Worm (Caenorhabditis elegans) whole organism, L3 larva: ENCODE measurements around the gene W07G4.2.

Source experiments
- R02D3.7 ChIP-seq: fragments of 150-350 bp; optimal IDR thresholded peaks from 2 replicates; lab custom pipeline; 2014; ENCODE audit warnings: missing biosample characterization, missing genetic modification characterization
- ZK546.5 ChIP-seq: sonication (generic microtip); optimal IDR thresholded peaks from 2 replicates; lab custom pipeline; 2017; ENCODE audit warnings: missing biosample characterization, missing genetic modification characterization
- aly-2 ChIP-seq: fragments of 150-350 bp; optimal IDR thresholded peaks from 2 replicates; lab custom pipeline; 2014; ENCODE audit warnings: missing biosample characterization, missing genetic modification characterization
- ama-1 ChIP-seq: fragments of 150-350 bp; optimal IDR thresholded peaks from 2 replicates; lab custom pipeline; 2018
- ceh-28 ChIP-seq: fragments of 150-350 bp; optimal IDR thresholded peaks from 2 replicates; lab custom pipeline; 2014; ENCODE audit warnings: missing biosample characterization, missing genetic modification reagents, missing genetic modification characterization
- ceh-82 ChIP-seq: fragments of 150-350 bp; optimal IDR thresholded peaks from 2 replicates; lab custom pipeline; 2014; ENCODE audit warnings: missing biosample characterization, missing genetic modification characterization
- ceh-9 ChIP-seq: sonication (generic microtip); optimal IDR thresholded peaks from 2 replicates; lab custom pipeline; 2018; ENCODE audit warnings: missing biosample characterization, missing genetic modification characterization
- daf-12 ChIP-seq: fragments of 150-350 bp; optimal IDR thresholded peaks from 2 replicates; lab custom pipeline; 2014; ENCODE audit warnings: missing biosample characterization, missing genetic modification reagents, missing genetic modification characterization
- egl-27 ChIP-seq: sonication (generic microtip); optimal IDR thresholded peaks from 4 replicates; lab custom pipeline; 2017; ENCODE audit warnings: missing biosample characterization, missing genetic modification reagents, missing genetic modification characterization
- egl-5 ChIP-seq: fragments of 150-350 bp; optimal IDR thresholded peaks from 2 replicates; lab custom pipeline; 2017; ENCODE audit warnings: missing biosample characterization, missing genetic modification reagents, missing genetic modification characterization, inconsistent platforms
- elt-1 ChIP-seq: fragments of 150-350 bp; optimal IDR thresholded peaks from 2 replicates; lab custom pipeline; 2014; ENCODE audit warnings: missing biosample characterization, missing genetic modification characterization
- elt-2 ChIP-seq: sonication (generic microtip); optimal IDR thresholded peaks from 2 replicates; lab custom pipeline; 2016; ENCODE audit warnings: missing genetic modification reagents, mild to moderate bottlenecking, missing genetic modification characterization, missing compliant biosample characterization
- elt-3 ChIP-seq, 3 experiments: fragments of 150-350 bp in 1 of 3; sonication (generic microtip) in 2 of 3; optimal IDR thresholded peaks; 2 replicates in 2 of 3; 4 replicates in 1 of 3; lab custom pipeline; 2014 to 2017; ENCODE audit warnings: missing biosample characterization in 3 of 3, missing genetic modification characterization in 3 of 3
- eor-1 ChIP-seq, 2 experiments: fragments of 150-350 bp; optimal IDR thresholded peaks; 2 replicates each; lab custom pipeline; 2014 to 2018; ENCODE audit warnings: missing biosample characterization in 2 of 2, missing genetic modification characterization in 2 of 2
- fkh-10 ChIP-seq: sonication (generic microtip); optimal IDR thresholded peaks from 2 replicates; lab custom pipeline; 2017; ENCODE audit warnings: missing biosample characterization, missing genetic modification reagents, missing genetic modification characterization
- fkh-2 ChIP-seq: fragments of 150-350 bp; optimal IDR thresholded peaks from 2 replicates; lab custom pipeline; 2014; ENCODE audit warnings: missing biosample characterization, missing genetic modification reagents, missing genetic modification characterization
- fos-1 ChIP-seq: fragments of 150-350 bp; optimal IDR thresholded peaks from 2 replicates; lab custom pipeline; 2014; ENCODE audit warnings: missing biosample characterization, missing genetic modification characterization
- jun-1 ChIP-seq: fragments of 150-350 bp; optimal IDR thresholded peaks from 2 replicates; lab custom pipeline; 2014; ENCODE audit warnings: missing biosample characterization, missing genetic modification reagents, missing genetic modification characterization
- lin-15B ChIP-seq: fragments of 150-350 bp; optimal IDR thresholded peaks from 2 replicates; lab custom pipeline; 2014; ENCODE audit warnings: missing biosample characterization, missing genetic modification characterization
- lin-39 ChIP-seq: fragments of 150-350 bp; optimal IDR thresholded peaks from 2 replicates; lab custom pipeline; 2018; ENCODE audit warnings: missing biosample characterization, missing genetic modification reagents, missing genetic modification characterization
- mml-1 ChIP-seq: fragments of 150-350 bp; sonication (generic microtip); optimal IDR thresholded peaks from 3 replicates; lab custom pipeline; 2014; ENCODE audit warnings: missing biosample characterization, missing genetic modification characterization
- nhr-11 ChIP-seq: fragments of 150-350 bp; optimal IDR thresholded peaks from 2 replicates; lab custom pipeline; 2014; ENCODE audit warnings: missing biosample characterization, missing genetic modification characterization
- nhr-12 ChIP-seq: fragments of 150-350 bp; optimal IDR thresholded peaks from 2 replicates; lab custom pipeline; 2014; ENCODE audit warnings: missing biosample characterization, missing genetic modification characterization
- nhr-23 ChIP-seq: fragments of 150-350 bp; optimal IDR thresholded peaks from 2 replicates; lab custom pipeline; 2014; ENCODE audit warnings: missing biosample characterization, missing genetic modification reagents, missing genetic modification characterization
- nhr-237 ChIP-seq: fragments of 150-350 bp; optimal IDR thresholded peaks from 2 replicates; lab custom pipeline; 2014; ENCODE audit warnings: missing biosample characterization, missing genetic modification characterization
- nhr-43 ChIP-seq: sonication (generic microtip); optimal IDR thresholded peaks from 2 replicates; lab custom pipeline; 2016; ENCODE audit warnings: mild to moderate bottlenecking, missing genetic modification characterization, missing compliant biosample characterization; ENCODE audit not compliant: poor library complexity, severe bottlenecking
- nhr-67 ChIP-seq: fragments of 150-350 bp; optimal IDR thresholded peaks from 2 replicates; lab custom pipeline; 2014; ENCODE audit warnings: missing biosample characterization, missing genetic modification characterization
- nhr-76 ChIP-seq: fragments of 150-350 bp; sonication (generic microtip); optimal IDR thresholded peaks from 5 replicates; lab custom pipeline; 2014; ENCODE audit warnings: missing biosample characterization, missing genetic modification characterization
- pha-4 ChIP-seq: fragments of 150-350 bp; optimal IDR thresholded peaks from 2 replicates; lab custom pipeline; 2014; ENCODE audit warnings: missing biosample characterization, missing genetic modification reagents, missing genetic modification characterization
- pqm-1 ChIP-seq: fragments of 150-350 bp; optimal IDR thresholded peaks from 2 replicates; lab custom pipeline; 2017; ENCODE audit warnings: missing biosample characterization, missing genetic modification characterization, inconsistent platforms
- sea-2 ChIP-seq: fragments of 150-350 bp; sonication (generic microtip); optimal IDR thresholded peaks from 4 replicates; lab custom pipeline; 2014; ENCODE audit warnings: missing biosample characterization, missing genetic modification reagents, missing genetic modification characterization
- snpc-4 ChIP-seq: fragments of 150-350 bp; optimal IDR thresholded peaks from 2 replicates; lab custom pipeline; 2014; ENCODE audit warnings: missing biosample characterization, missing genetic modification characterization
- tbx-2 ChIP-seq: sonication (generic microtip); optimal IDR thresholded peaks from 2 replicates; lab custom pipeline; 2016; ENCODE audit warnings: mild to moderate bottlenecking, missing genetic modification characterization, missing compliant biosample characterization
- unc-39 ChIP-seq: sonication (generic microtip); optimal IDR thresholded peaks from 4 replicates; lab custom pipeline; 2017; ENCODE audit warnings: missing biosample characterization, missing genetic modification characterization
- unc-62 ChIP-seq: fragments of 150-350 bp; sonication (generic microtip); optimal IDR thresholded peaks from 4 replicates; lab custom pipeline; 2014; ENCODE audit warnings: missing biosample characterization, missing genetic modification reagents, missing genetic modification characterization
- zag-1 ChIP-seq: fragments of 150-350 bp; optimal IDR thresholded peaks from 2 replicates; lab custom pipeline; 2014; ENCODE audit warnings: missing biosample characterization, missing genetic modification characterization
- ztf-11 ChIP-seq: fragments of 150-350 bp; optimal IDR thresholded peaks from 2 replicates; lab custom pipeline; 2014; ENCODE audit warnings: missing biosample characterization, missing genetic modification characterization
- ztf-4 ChIP-seq: fragments of 150-350 bp; optimal IDR thresholded peaks from 2 replicates; lab custom pipeline; 2014; ENCODE audit warnings: missing biosample characterization, missing genetic modification characterization

The W07G4.2 gene

ce11 chrV:13073145-13073544, 36.8 kb upstream of the W07G4.2 start:
- no peak for TF ChIP-seq aly-2 (tag; lab: Kevin White, UChicago)

- no peak for TF ChIP-seq fkh-10 (GFP tag; lab: Kevin White, UChicago)
- no peak for TF ChIP-seq nhr-76 (tag; lab: Kevin White, UChicago)
- TF ChIP-seq ztf-11 = no peak
- TF ChIP-seq unc-39 (tag; lab: Kevin White, UChicago) = no peak
- TF ChIP-seq sea-2 (GFP tag; lab: Kevin White, UChicago) = no peak
- TF ChIP-seq jun-1 (tag; lab: Kevin White, UChicago) = no peak
- TF ChIP-seq R02D3.7 (tag; lab: Kevin White, UChicago) = no peak
- TF ChIP-seq nhr-12 = no peak
- no peak for TF ChIP-seq daf-12 (tag; lab: Kevin White, UChicago)
- no peak for TF ChIP-seq nhr-23 (tag; lab: Kevin White, UChicago)
- no peak for TF ChIP-seq lin-15B (tag; lab: Kevin White, UChicago)
- no peak for TF ChIP-seq nhr-43
- TF ChIP-seq nhr-67 (tag; lab: Kevin White, UChicago) = no peak
- TF ChIP-seq lin-39 (tag; lab: Kevin White, UChicago) = no peak
- TF ChIP-seq elt-2 = no peak
- TF ChIP-seq eor-1 (tag; optimal IDR thresholded peaks at IDR 0.05; lab: Kevin White, UChicago) = no peak
- no peak for TF ChIP-seq unc-62 (GFP tag; lab: Kevin White, UChicago)
These were observed 34.7 kb upstream of the W07G4.2 start, which contains the start of gene C34B4.3 for ce11 chrV:13071052-13071451. C34B4.3 (minus strand) TSS chrV:13071152.

- TF ChIP-seq mml-1 (no peak), elt-3 (tag; optimal IDR thresholded peaks at IDR 0.05; lab: Kevin White, UChicago) (no peak), jun-1 (tag; lab: Kevin White, UChicago) (no peak), snpc-4 (tag; lab: Kevin White, UChicago) (no peak), nhr-11 (tag; lab: Kevin White, UChicago) (no peak), nhr-23 (tag; lab: Kevin White, UChicago) (no peak), elt-1 (tag; lab: Kevin White, UChicago) (no peak), aly-2 (tag; lab: Kevin White, UChicago) (no peak), nhr-67 (tag; lab: Kevin White, UChicago) (no peak), ama-1 (lab: Kevin White, UChicago) (no peak), eor-1 (tag; optimal IDR thresholded peaks at IDR 0.05; lab: Kevin White, UChicago) (no peak), egl-5 (tag; lab: Kevin White, UChicago) (no peak)
- TF ChIP-seq, all 47 proteins: peak for 0
These were observed 33.9 kb upstream of the W07G4.2 start for ce11 chrV:13070278-13070677.

ce11 chrV:13064164-13064563, 27.8 kb upstream of the W07G4.2 start:
- TF ChIP-seq nhr-11 (tag; lab: Kevin White, UChicago) (no peak), ztf-11 (no peak), pqm-1 (tag; lab: Kevin White, UChicago) (no peak), fkh-2 (tag; lab: Kevin White, UChicago) (no peak), R02D3.7 (tag; lab: Kevin White, UChicago) (no peak), lin-39 (tag; lab: Kevin White, UChicago) (no peak), pha-4 (no peak), daf-12 (tag; lab: Kevin White, UChicago) (no peak), nhr-43 (no peak), ceh-82 (tag; lab: Kevin White, UChicago) (no peak), nhr-23 (tag; lab: Kevin White, UChicago) (no peak), unc-62 (GFP tag; lab: Kevin White, UChicago) (no peak), unc-39 (tag; lab: Kevin White, UChicago) (no peak), nhr-76 (tag; lab: Kevin White, UChicago) (no peak)

ce11 chrV:13063402-13063801, 27.0 kb upstream of the W07G4.2 start:
- TF ChIP-seq daf-12 (tag; lab: Kevin White, UChicago) = no peak
- TF ChIP-seq aly-2 (tag; lab: Kevin White, UChicago) = no peak
- TF ChIP-seq ZK546.5 = no peak
- no peak for TF ChIP-seq ceh-9 (tag; lab: Kevin White, UChicago)
- TF ChIP-seq, all 47 proteins: peak for 0

- TF ChIP-seq jun-1 (tag; lab: Kevin White, UChicago) (no peak), ztf-11 (no peak), ZK546.5 (no peak), zag-1 (tag; lab: Kevin White, UChicago) (no peak), eor-1 (tag; optimal IDR thresholded peaks at IDR 0.05; lab: Kevin White, UChicago) (no peak), nhr-237 (no peak), fos-1 (tag; lab: Kevin White, UChicago) (no peak), elt-2 (no peak), ceh-28 (no peak), nhr-76 (tag; lab: Kevin White, UChicago) (no peak), ztf-4 (tag; lab: Kevin White, UChicago) (no peak), egl-27 (no peak), fkh-10 (GFP tag; lab: Kevin White, UChicago) (no peak), ama-1 (lab: Kevin White, UChicago) (no peak), mml-1 (no peak), R02D3.7 (tag; lab: Kevin White, UChicago) (no peak), tbx-2 (tag; lab: Kevin White, UChicago) (no peak), sea-2 (GFP tag; lab: Kevin White, UChicago) (no peak), ceh-82 (tag; lab: Kevin White, UChicago) (no peak)
These were observed 25.5 kb upstream of the W07G4.2 start, which contains the start of gene F42E8.1 for ce11 chrV:13061836-13062235. F42E8.1 (plus strand) TSS chrV:13062136.
